Fruit fly (Drosophila melanogaster): ENCODE measurements around the gene CG11369.

Gene CG11369

DNA sequence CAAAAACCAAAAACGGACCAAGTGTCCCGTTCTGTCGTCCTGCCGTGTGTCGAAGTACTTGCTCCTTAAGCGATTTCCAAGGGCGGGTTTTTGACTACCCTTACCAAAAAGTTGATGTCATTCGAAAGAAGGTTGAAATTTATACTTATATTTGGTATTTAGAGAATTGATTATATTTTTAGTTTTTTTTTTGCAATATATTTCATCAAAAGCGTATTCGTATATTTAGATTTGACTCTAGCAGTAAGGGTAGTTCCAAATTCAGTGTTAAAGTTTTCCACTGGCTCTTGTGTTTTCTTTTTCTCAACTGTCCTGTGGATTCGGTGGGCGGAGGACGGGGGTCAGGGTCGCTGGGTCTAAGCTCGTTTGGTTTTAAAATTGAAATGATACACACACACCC lies 23.4 kb upstream of the CG11369 start (continued):
- TF ChIP-seq CG10267 (tag; optimal IDR thresholded peaks at IDR 0.05) (peak; percentile 34), hkb (optimal IDR thresholded peaks at IDR 0.05) (no peak), hkb (GFP tag; IDR thresholded peaks at IDR 0.05) (0 out of 2 replicates have a peak, but pooled peaks have one; percentile 40), CG32772 (GFP tag; IDR thresholded peaks at IDR 0.05) (no peak), CG14860 (GFP tag; IDR thresholded peaks at IDR 0.05; ENCODE audit: partially characterized antibody) (no peak), CHES-1-like (GFP tag; optimal IDR thresholded peaks at IDR 0.05) (no peak), CG2712 (tag; optimal IDR thresholded peaks at IDR 0.05) (peak; percentile 51), Blimp-1 (GFP tag; optimal IDR thresholded peaks at IDR 0.05) (peak; percentile 52), sens (GFP tag) (peak; percentile 43), ftz-f1 (GFP tag; optimal IDR thresholded peaks at IDR 0.05) (no peak), Rx (GFP tag; IDR thresholded peaks at IDR 0.05) (no peak), HHEX (GFP tag; optimal IDR thresholded peaks at IDR 0.05) (no peak), prd (optimal IDR thresholded peaks at IDR 0.05) (no peak), prd (GFP tag; IDR thresholded peaks at IDR 0.05) (peak; percentile 58; the same call in 1 of the 3 replicates), CG5245 (GFP tag; optimal IDR thresholded peaks at IDR 0.05) (no peak), CG3163 (GFP tag; optimal IDR thresholded peaks at IDR 0.05) (no peak), ATbp (GFP tag; optimal IDR thresholded peaks at IDR 0.05) (peak; percentile 13), slou (GFP tag; optimal IDR thresholded peaks at IDR 0.05) (no peak), CG14014 (GFP tag; IDR thresholded peaks at IDR 0.05) (0 out of 2 replicates have a peak, but pooled peaks have one; percentile 27), Hey (tag; optimal IDR thresholded peaks at IDR 0.05) (no peak), CoRest (tag; optimal IDR thresholded peaks at IDR 0.05) (peak; percentile 42), Nf-YC (tag; optimal IDR thresholded peaks at IDR 0.05) (no peak), Ada2b (GFP tag; IDR thresholded peaks at IDR 0.05) (peak; percentile 27; the same call in 1 of the 2 replicates), row (GFP tag; IDR thresholded peaks at IDR 0.05) (peak; percentile 71), Sry-β (GFP tag; optimal IDR thresholded peaks at IDR 0.05) (no peak), CG17359 (tag; optimal IDR thresholded peaks at IDR 0.05) (peak; percentile 63), nmo (GFP tag; optimal IDR thresholded peaks at IDR 0.05) (peak; percentile 35), CG9609 (GFP tag; optimal IDR thresholded peaks at IDR 0.05) (no peak), CG15269 (tag; optimal IDR thresholded peaks at IDR 0.05) (peak; percentile 37), D (optimal IDR thresholded peaks at IDR 0.05) (no peak), D (GFP tag; optimal IDR thresholded peaks at IDR 0.05) (peak; percentile 9), ci (GFP tag; IDR thresholded peaks at IDR 0.05) (peak; percentile 39; the same call in 1 of the 3 replicates), yki (optimal IDR thresholded peaks at IDR 0.05) (no peak), ara (GFP tag; IDR thresholded peaks at IDR 0.05) (0 out of 2 replicates have a peak, but pooled peaks have one; percentile 27), CG12071 (GFP tag; optimal IDR thresholded peaks at IDR 0.05) (no peak), CG17829 (tag; optimal IDR thresholded peaks at IDR 0.05) (no peak), CG11398 (GFP tag; optimal IDR thresholded peaks at IDR 0.05) (no peak), br (optimal IDR thresholded peaks at IDR 0.05) (no peak), dmrt11E (tag; optimal IDR thresholded peaks at IDR 0.05) (peak; percentile 7), CG12299 (tag; optimal IDR thresholded peaks at IDR 0.05) (no peak), abd-A (tag; optimal IDR thresholded peaks at IDR 0.05) (no peak), CG10979 (tag; optimal IDR thresholded peaks at IDR 0.05) (peak; percentile 54), CG17385 (GFP tag; optimal IDR thresholded peaks at IDR 0.05) (peak; percentile 16), CG14050 (GFP tag; IDR thresholded peaks at IDR 0.05) (no peak), tgo (GFP tag; IDR thresholded peaks at IDR 0.05) (no peak), lilli (GFP tag; optimal IDR thresholded peaks at IDR 0.05) (no peak), Kr (GFP tag; optimal IDR thresholded peaks at IDR 0.05) (no peak), Hr3 (GFP tag; optimal IDR thresholded peaks at IDR 0.05) (peak; percentile 8), CG15601 (tag; optimal IDR thresholded peaks at IDR 0.05) (peak; percentile 31), CG10366 (GFP tag; IDR thresholded peaks at IDR 0.05) (peak; percentile 36; the same call in 1 of the 2 replicates), Hsf (GFP tag; optimal IDR thresholded peaks at IDR 0.05) (no peak), Six4 (GFP tag; optimal IDR thresholded peaks at IDR 0.05) (no peak), CG1602 (GFP tag; optimal IDR thresholded peaks at IDR 0.05) (no peak)
